Fruit fly (Drosophila melanogaster) whole organism: ENCODE measurements around the gene CheB38c.

ENCODE experiments used
- CG8478 ChIP-seq: fragments of >200 bp; optimal IDR thresholded peaks from 2 replicates; lab custom pipeline; 2018; ENCODE audit warnings: inconsistent platforms
- EcR ChIP-seq, 2 experiments: fragments of >200 bp; optimal IDR thresholded peaks; 2 replicates each; lab custom pipeline; 2017; ENCODE audit warnings: missing biosample characterization in 2 of 2, missing genetic modification characterization in 2 of 2, missing genetic modification reagents in 2 of 2
- usp ChIP-seq: fragments of >200 bp; optimal IDR thresholded peaks from 2 replicates; lab custom pipeline; 2017; ENCODE audit warnings: missing biosample characterization, missing genetic modification characterization, mixed read lengths

DNA sequence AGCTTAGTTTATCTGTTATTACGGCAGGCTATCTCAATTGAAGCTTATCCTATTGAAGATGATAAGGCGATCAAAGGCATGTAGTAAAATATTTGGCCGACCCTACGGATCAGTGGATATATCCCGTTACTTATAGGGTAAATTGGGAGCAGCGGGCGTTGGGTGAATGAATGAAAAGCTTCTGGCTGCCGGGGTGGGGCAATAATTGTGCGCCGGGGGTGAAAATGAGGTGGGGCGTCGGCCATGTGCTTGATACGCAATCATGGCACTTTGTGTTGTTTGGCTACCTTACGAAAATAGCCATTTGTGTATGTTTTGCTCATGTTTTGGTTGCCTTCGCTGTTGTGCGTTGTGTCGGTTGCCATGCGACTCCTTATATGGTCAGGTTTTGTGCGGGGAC lies 18.9 kb downstream of the CheB38c start:
- TF ChIP-seq EcR (GFP tag; optimal IDR thresholded peaks at IDR 0.05; lab: Kevin White, UChicago) (no peak), CG8478 (no peak), usp (GFP tag; lab: Kevin White, UChicago) (no peak)
